Fruit fly (Drosophila melanogaster) whole organism, embryonic: ENCODE results near the gene mTerf3.

ENCODE experiments used
- Asciz ChIP-seq: fragments of 200-800 bp; sonication (Bioruptor generic); optimal IDR thresholded peaks from 2 replicates; lab custom pipeline; 2017; ENCODE audit warnings: missing biosample characterization, mild to moderate bottlenecking, missing genetic modification characterization, missing genetic modification reagents
- Awh ChIP-seq: fragments of 200-800 bp; sonication (Bioruptor generic); IDR thresholded peaks from 2 replicates; pipeline ENCODE4, ENCODE4 v1.3.6; 2022; ENCODE audit warnings: missing biosample characterization, missing genetic modification characterization
- Bteb2 ChIP-seq: fragments of 200-800 bp; sonication (Bioruptor generic); optimal IDR thresholded peaks from 2 replicates; lab custom pipeline; 2016; ENCODE audit warnings: missing biosample characterization, missing genetic modification characterization
- CG11504 ChIP-seq: fragments of 200-800 bp; sonication (Bioruptor generic); optimal IDR thresholded peaks from 3 replicates; lab custom pipeline; 2019; ENCODE audit warnings: missing biosample characterization, mild to moderate bottlenecking, missing genetic modification characterization, moderate library complexity
- CG12155 ChIP-seq: fragments of 200-800 bp; sonication (Bioruptor generic); optimal IDR thresholded peaks from 3 replicates; lab custom pipeline; 2016; ENCODE audit warnings: missing biosample characterization, missing genetic modification characterization
- CG12659 ChIP-seq: fragments of 200-800 bp; sonication (Bioruptor generic); optimal IDR thresholded peaks from 3 replicates; lab custom pipeline; 2017; ENCODE audit warnings: mild to moderate bottlenecking, missing biosample characterization, missing genetic modification reagents, missing genetic modification characterization
- CG12769 ChIP-seq: fragments of 200-800 bp; sonication (Bioruptor generic); optimal IDR thresholded peaks from 2 replicates; lab custom pipeline; 2019; ENCODE audit warnings: missing biosample characterization, mild to moderate bottlenecking, missing genetic modification characterization, moderate library complexity
- CG14965 ChIP-seq: fragments of 200-800 bp; sonication (Bioruptor generic); optimal IDR thresholded peaks from 2 replicates; lab custom pipeline; 2016; ENCODE audit warnings: missing biosample characterization, missing genetic modification characterization, borderline replicate concordance
- CG1603 ChIP-seq: fragments of 200-800 bp; sonication (Bioruptor generic); optimal IDR thresholded peaks from 2 replicates; lab custom pipeline; 2019; ENCODE audit warnings: missing biosample characterization, mild to moderate bottlenecking, missing genetic modification characterization, moderate library complexity
- CG2116 ChIP-seq: fragments of 200-800 bp; sonication (Bioruptor generic); optimal IDR thresholded peaks from 3 replicates; lab custom pipeline; 2018; ENCODE audit warnings: missing biosample characterization, mild to moderate bottlenecking, missing genetic modification characterization
- CG34224 ChIP-seq: fragments of 200-800 bp; sonication (Bioruptor generic); IDR thresholded peaks from 3 replicates; pipeline ENCODE4 v1.3.6; 2022; ENCODE audit warnings: missing biosample characterization, missing genetic modification characterization; ENCODE audit not compliant: partially characterized antibody
- CG3726 ChIP-seq: fragments of 200-800 bp; sonication (Bioruptor generic); IDR thresholded peaks from 3 replicates; pipeline ENCODE4, ENCODE4 v1.3.6; 2022; ENCODE audit warnings: missing biosample characterization, missing genetic modification characterization
- CG4360 ChIP-seq: fragments of 200-800 bp; sonication (Bioruptor generic); IDR thresholded peaks from 2 replicates; pipeline ENCODE4 v1.3.6; 2022; ENCODE audit warnings: missing biosample characterization, missing genetic modification characterization
- CG4820 ChIP-seq: fragments of 200-800 bp; sonication (Bioruptor generic); optimal IDR thresholded peaks from 3 replicates; lab custom pipeline; 2016; ENCODE audit warnings: missing biosample characterization, missing genetic modification characterization
- CG6791 ChIP-seq: fragments of 200-800 bp; sonication (Bioruptor generic); IDR thresholded peaks from 3 replicates; pipeline ENCODE4 v1.3.6; 2022; ENCODE audit warnings: missing biosample characterization, missing genetic modification characterization; ENCODE audit not compliant: partially characterized antibody
- CG7987 ChIP-seq: fragments of 200-800 bp; sonication (Bioruptor generic); optimal IDR thresholded peaks from 2 replicates; lab custom pipeline; 2018; ENCODE audit warnings: missing biosample characterization, mild to moderate bottlenecking, missing genetic modification characterization, moderate library complexity
- CG8089 ChIP-seq: fragments of 200-800 bp; sonication (Bioruptor generic); optimal IDR thresholded peaks from 3 replicates; lab custom pipeline; 2016; ENCODE audit warnings: missing biosample characterization, missing genetic modification characterization
- CrebB ChIP-seq: fragments of 200-800 bp; sonication (Bioruptor generic); optimal IDR thresholded peaks from 3 replicates; lab custom pipeline; 2018; ENCODE audit warnings: missing biosample characterization, mild to moderate bottlenecking, missing genetic modification characterization
- Dref ChIP-seq: fragments of 200-800 bp; sonication (Bioruptor generic); IDR thresholded peaks from 2 replicates; pipeline ENCODE4 v1.3.6; 2022; ENCODE audit warnings: missing biosample characterization, missing genetic modification characterization
- H15 ChIP-seq: fragments of 200-800 bp; sonication (Bioruptor generic); IDR thresholded peaks from 3 replicates; pipeline ENCODE4 v1.3.6; 2022; ENCODE audit warnings: missing biosample characterization, missing genetic modification characterization
- HmgD ChIP-seq: fragments of 200-800 bp; sonication (Bioruptor generic); optimal IDR thresholded peaks from 3 replicates; lab custom pipeline; 2016; ENCODE audit warnings: missing biosample characterization, missing genetic modification characterization
- Hsf ChIP-seq: fragments of 200-800 bp; sonication (Bioruptor generic); optimal IDR thresholded peaks from 3 replicates; lab custom pipeline; 2016; ENCODE audit warnings: missing biosample characterization, missing genetic modification characterization
- Mad ChIP-seq: fragments of 200-800 bp; sonication (Bioruptor generic); optimal IDR thresholded peaks from 2 replicates; lab custom pipeline; 2016; ENCODE audit warnings: missing biosample characterization, missing genetic modification characterization
- Ptx1 ChIP-seq: fragments of 200-800 bp; sonication (Bioruptor generic); IDR thresholded peaks from 2 replicates; pipeline ENCODE4 v1.3.6; 2022; ENCODE audit warnings: missing biosample characterization, missing genetic modification characterization
- YL-1 ChIP-seq: fragments of 200-800 bp; sonication (Bioruptor generic); optimal IDR thresholded peaks from 3 replicates; lab custom pipeline; 2017; ENCODE audit warnings: missing biosample characterization, mild to moderate bottlenecking, missing genetic modification characterization
- al ChIP-seq: fragments of 200-800 bp; sonication (Bioruptor generic); IDR thresholded peaks from 2 replicates; pipeline ENCODE4 v1.3.6; 2022; ENCODE audit warnings: missing biosample characterization, missing genetic modification characterization
- ci ChIP-seq: fragments of 200-800 bp; sonication (Bioruptor generic); IDR thresholded peaks from 3 replicates; pipeline ENCODE4 v1.3.6; 2022; ENCODE audit warnings: missing biosample characterization, missing genetic modification characterization
- corto ChIP-seq: fragments of 200-800 bp; sonication (Bioruptor generic); optimal IDR thresholded peaks from 2 replicates; lab custom pipeline; 2016; ENCODE audit warnings: missing biosample characterization, mild to moderate bottlenecking, missing genetic modification characterization, moderate library complexity
- crp ChIP-seq, 2 experiments: fragments of 200-800 bp; sonication (Bioruptor generic); optimal IDR thresholded peaks; 2 replicates in 1 of 2; 3 replicates in 1 of 2; lab custom pipeline; 2017; ENCODE audit warnings: missing biosample characterization in 2 of 2, missing genetic modification characterization in 2 of 2, mild to moderate bottlenecking in 1 of 2, moderate library complexity in 1 of 2
- emc ChIP-seq: fragments of 200-800 bp; sonication (Bioruptor generic); optimal IDR thresholded peaks from 2 replicates; lab custom pipeline; 2016; ENCODE audit warnings: missing biosample characterization, missing genetic modification characterization
- en ChIP-seq: fragments of 200-800 bp; sonication (Bioruptor generic); optimal IDR thresholded peaks from 2 replicates; lab custom pipeline; 2016; ENCODE audit warnings: missing biosample characterization, missing genetic modification characterization
- fru ChIP-seq: fragments of >200 bp; optimal IDR thresholded peaks from 2 replicates; lab custom pipeline; 2017
- gem ChIP-seq: fragments of 200-800 bp; sonication (Bioruptor generic); optimal IDR thresholded peaks from 2 replicates; lab custom pipeline; 2019; ENCODE audit warnings: missing biosample characterization, mild to moderate bottlenecking, missing genetic modification characterization, moderate library complexity
- grau ChIP-seq: fragments of 200-800 bp; optimal IDR thresholded peaks from 3 replicates; lab custom pipeline; 2019; ENCODE audit warnings: missing biosample characterization, mild to moderate bottlenecking, missing genetic modification characterization, moderate library complexity
- gro ChIP-seq: fragments of 200-800 bp; sonication (Bioruptor generic); optimal IDR thresholded peaks from 2 replicates; lab custom pipeline; 2016; ENCODE audit warnings: missing biosample characterization, missing genetic modification characterization
- hth ChIP-seq: fragments of >200 bp; optimal IDR thresholded peaks from 2 replicates; lab custom pipeline; 2017; ENCODE audit warnings: inconsistent platforms
- kni ChIP-seq: fragments of 200-800 bp; sonication (Bioruptor generic); optimal IDR thresholded peaks from 3 replicates; lab custom pipeline; 2017; ENCODE audit warnings: mild to moderate bottlenecking, missing biosample characterization, missing genetic modification reagents, missing genetic modification characterization
- lilli ChIP-seq: fragments of 200-800 bp; sonication (Bioruptor generic); optimal IDR thresholded peaks from 3 replicates; lab custom pipeline; 2016; ENCODE audit warnings: missing biosample characterization, missing genetic modification characterization
- luna ChIP-seq: fragments of 200-800 bp; sonication (Bioruptor generic); optimal IDR thresholded peaks from 2 replicates; lab custom pipeline; 2016; ENCODE audit warnings: missing biosample characterization, missing genetic modification characterization
- maf-S ChIP-seq: fragments of 200-800 bp; sonication (Bioruptor generic); optimal IDR thresholded peaks from 2 replicates; lab custom pipeline; 2016; ENCODE audit warnings: missing biosample characterization, missing genetic modification characterization
- nau ChIP-seq: fragments of 200-800 bp; sonication (Bioruptor generic); optimal IDR thresholded peaks from 3 replicates; lab custom pipeline; 2017; ENCODE audit warnings: missing biosample characterization, mild to moderate bottlenecking, missing genetic modification characterization, missing genetic modification reagents
- oc ChIP-seq: fragments of 200-800 bp; sonication (Bioruptor generic); optimal IDR thresholded peaks from 2 replicates; lab custom pipeline; 2018; ENCODE audit warnings: missing biosample characterization, mild to moderate bottlenecking, missing genetic modification characterization, moderate library complexity
- pita ChIP-seq: fragments of 200-800 bp; sonication (Bioruptor generic); optimal IDR thresholded peaks from 2 replicates; lab custom pipeline; 2017; ENCODE audit warnings: missing biosample characterization, mild to moderate bottlenecking, missing genetic modification characterization
- repo ChIP-seq: fragments of 200-800 bp; sonication (Bioruptor generic); optimal IDR thresholded peaks from 2 replicates; lab custom pipeline; 2016; ENCODE audit warnings: missing biosample characterization, missing genetic modification characterization
- run ChIP-seq: fragments of 200-800 bp; sonication (Bioruptor generic); optimal IDR thresholded peaks from 3 replicates; lab custom pipeline; 2018; ENCODE audit warnings: missing biosample characterization, mild to moderate bottlenecking, missing genetic modification characterization
- sc ChIP-seq, 3 experiments: fragments of >200 bp in 2 of 3; fragments of 200-800 bp in 1 of 3; sonication (Bioruptor generic) in 1 of 3; optimal IDR thresholded peaks; 2 replicates in 2 of 3; 3 replicates in 1 of 3; lab custom pipeline; 2017; ENCODE audit warnings: mild to moderate bottlenecking in 1 of 3, missing biosample characterization in 1 of 3, missing genetic modification characterization in 1 of 3, missing genetic modification reagents in 1 of 3
- seq ChIP-seq: fragments of 200-800 bp; sonication (Bioruptor generic); IDR thresholded peaks from 2 replicates; pipeline ENCODE4 v1.3.6; 2022; ENCODE audit warnings: missing biosample characterization, missing genetic modification characterization
- usp ChIP-seq: fragments of >200 bp; optimal IDR thresholded peaks from 2 replicates; lab custom pipeline; 2017; ENCODE audit warnings: missing biosample characterization, missing genetic modification characterization
- vfl ChIP-seq: fragments of 200-800 bp; sonication (Bioruptor generic); optimal IDR thresholded peaks from 2 replicates; lab custom pipeline; 2016; ENCODE audit warnings: missing biosample characterization, missing genetic modification characterization
- wek ChIP-seq: fragments of 200-800 bp; sonication (Bioruptor generic); optimal IDR thresholded peaks from 3 replicates; lab custom pipeline; 2018; ENCODE audit warnings: missing biosample characterization, mild to moderate bottlenecking, missing genetic modification characterization, moderate library complexity
- zfh2 ChIP-seq: fragments of 200-800 bp; sonication (Bioruptor generic); optimal IDR thresholded peaks from 2 replicates; lab custom pipeline; 2016; ENCODE audit warnings: missing biosample characterization, missing genetic modification characterization

The mTerf3 gene

dm6 chr3L:20474789-20475208 lies 45.8 kb downstream of the mTerf3 start (continued):
- no peak for TF ChIP-seq Awh (GFP tag; lab: Robert Waterston, UW)
- peak; percentile 65 for TF ChIP-seq CG8089
- peak; percentile 92 for TF ChIP-seq CG12659 (GFP tag; lab: Kevin White, UChicago)
- no peak for TF ChIP-seq usp (GFP tag; lab: Kevin White, UChicago)
- TF ChIP-seq CrebB (tag; lab: Kevin White, UChicago): peak; percentile 78
- no peak for TF ChIP-seq sc (optimal IDR thresholded peaks at IDR 0.05; lab: Kevin White, UChicago)
- TF ChIP-seq sc (GFP tag; optimal IDR thresholded peaks at IDR 0.05; lab: Kevin White, UChicago): peak; percentile 74
- peak; percentile 83 for TF ChIP-seq Mad (GFP tag; lab: Kevin White, UChicago)
- no peak for TF ChIP-seq pita
- peak; percentile 92 for TF ChIP-seq gem (tag; lab: Kevin White, UChicago)
- peak; percentile 78 for TF ChIP-seq maf-S (GFP tag; lab: Kevin White, UChicago)
- TF ChIP-seq fru: no peak
- TF ChIP-seq seq (GFP tag; lab: Robert Waterston, UW): no peak
- peak; percentile 55 for TF ChIP-seq en
- peak; percentile 88 for TF ChIP-seq CG12155 (GFP tag; lab: Kevin White, UChicago)
- TF ChIP-seq repo (GFP tag; lab: Kevin White, UChicago): peak; percentile 81
- peak; percentile 88 for TF ChIP-seq CG11504 (tag; lab: Kevin White, UChicago)
- TF ChIP-seq grau (tag; lab: Kevin White, UChicago): peak; percentile 85
- TF ChIP-seq CG4820: peak; percentile 74
- TF ChIP-seq CG6791 (GFP tag; lab: Robert Waterston, UW): no peak
- TF ChIP-seq crp (GFP tag; optimal IDR thresholded peaks at IDR 0.05; lab: Kevin White, UChicago): peak; percentile 46 to 93
- TF ChIP-seq Asciz (GFP tag; lab: Kevin White, UChicago): peak; percentile 71
- TF ChIP-seq emc (GFP tag; lab: Kevin White, UChicago): peak; percentile 54
- TF ChIP-seq CG7987 (GFP tag; lab: Kevin White, UChicago): peak; percentile 91
- TF ChIP-seq nau: peak; percentile 79
- peak; percentile 87 for TF ChIP-seq luna (GFP tag; lab: Kevin White, UChicago)
- peak; percentile 90 for TF ChIP-seq zfh2
- TF ChIP-seq hth (lab: Kevin White, UChicago): no peak
- TF ChIP-seq wek (GFP tag; lab: Kevin White, UChicago): peak; percentile 69
- TF ChIP-seq oc (tag; lab: Kevin White, UChicago): peak; percentile 75
- no peak for TF ChIP-seq CG34224 (GFP tag; lab: Robert Waterston, UW)
- TF ChIP-seq corto (GFP tag; lab: Kevin White, UChicago): peak; percentile 65
- TF ChIP-seq gro (GFP tag; lab: Kevin White, UChicago): peak; percentile 90
- TF ChIP-seq CG4360 (GFP tag; lab: Robert Waterston, UW): no peak
- no peak for TF ChIP-seq al (GFP tag; lab: Robert Waterston, UW)
- TF ChIP-seq YL-1 (GFP tag; lab: Kevin White, UChicago): peak; percentile 68
- TF ChIP-seq kni: peak; percentile 65
- TF ChIP-seq vfl (GFP tag; lab: Kevin White, UChicago): peak; percentile 81
- no peak for TF ChIP-seq CG14965 (GFP tag; lab: Kevin White, UChicago)
- peak; percentile 77 for TF ChIP-seq HmgD (GFP tag; lab: Kevin White, UChicago)
- no peak for TF ChIP-seq Dref (GFP tag; lab: Robert Waterston, UW)
- no peak for TF ChIP-seq H15 (GFP tag; lab: Robert Waterston, UW)
- TF ChIP-seq CG12769 (tag; lab: Kevin White, UChicago): peak; percentile 90
- TF ChIP-seq Ptx1 (GFP tag; lab: Robert Waterston, UW): no peak
- TF ChIP-seq run: peak; percentile 49
- peak; percentile 84 for TF ChIP-seq Hsf (GFP tag; lab: Kevin White, UChicago)
- peak; percentile 94 for TF ChIP-seq lilli (GFP tag; lab: Kevin White, UChicago)
- no peak for TF ChIP-seq ci (GFP tag; lab: Robert Waterston, UW)
- no peak for TF ChIP-seq CG3726 (GFP tag; lab: Robert Waterston, UW)
- peak; percentile 84 for TF ChIP-seq Bteb2 (GFP tag; lab: Kevin White, UChicago)
- peak; percentile 85 for TF ChIP-seq CG1603 (tag; lab: Kevin White, UChicago)
- TF ChIP-seq CG2116 (GFP tag; lab: Kevin White, UChicago): peak; percentile 64
